Fruit fly (Drosophila melanogaster) whole organism, adult: ENCODE measurements around the gene Mettl14.
A peak's percentile ranks its signal among the peaks of the same experiment; 100 is the strongest.

Experiments used
- CG11617 ChIP-seq: fragments of 200-800 bp; sonication (Bioruptor generic); optimal IDR thresholded peaks from 2 replicates; lab custom pipeline; 2017; ENCODE audit warnings: mild to moderate bottlenecking, missing biosample characterization, missing genetic modification reagents, missing genetic modification characterization
- CG12768 ChIP-seq: fragments of 200-800 bp; sonication (Bioruptor generic); optimal IDR thresholded peaks from 2 replicates; lab custom pipeline; 2017; ENCODE audit warnings: missing biosample characterization, missing genetic modification characterization, mild to moderate bottlenecking, moderate library complexity, missing genetic modification reagents
- CG14711 ChIP-seq: fragments of 200-800 bp; sonication (Bioruptor generic); optimal IDR thresholded peaks from 2 replicates; lab custom pipeline; 2018; ENCODE audit warnings: missing biosample characterization, mild to moderate bottlenecking, missing genetic modification characterization, moderate library complexity
- CG1620 ChIP-seq: fragments of 200-800 bp; sonication (Bioruptor generic); optimal IDR thresholded peaks from 2 replicates; lab custom pipeline; 2016; ENCODE audit warnings: missing biosample characterization, missing genetic modification characterization
- CG33017 ChIP-seq: fragments of 200-800 bp; sonication (Bioruptor generic); optimal IDR thresholded peaks from 2 replicates; lab custom pipeline; 2018; ENCODE audit warnings: missing biosample characterization, mild to moderate bottlenecking, missing genetic modification characterization, moderate library complexity
- CG5204 ChIP-seq: fragments of 200-800 bp; sonication (Bioruptor generic); optimal IDR thresholded peaks from 2 replicates; lab custom pipeline; 2016; ENCODE audit warnings: missing biosample characterization, missing genetic modification characterization
- CG7045 ChIP-seq: fragments of 200-800 bp; sonication (Bioruptor generic); optimal IDR thresholded peaks from 2 replicates; lab custom pipeline; 2017; ENCODE audit warnings: missing biosample characterization, mild to moderate bottlenecking, missing genetic modification characterization
- CG7101 ChIP-seq: fragments of 200-800 bp; sonication (Bioruptor generic); optimal IDR thresholded peaks from 2 replicates; lab custom pipeline; 2018; ENCODE audit warnings: missing biosample characterization, mild to moderate bottlenecking, missing genetic modification characterization, moderate library complexity
- Clk ChIP-seq: fragments of 200-800 bp; sonication (Bioruptor generic); optimal IDR thresholded peaks from 2 replicates; lab custom pipeline; 2017; ENCODE audit warnings: missing biosample characterization, missing genetic modification characterization
- Crg-1 ChIP-seq: fragments of 200-800 bp; sonication (Bioruptor generic); optimal IDR thresholded peaks from 2 replicates; lab custom pipeline; 2016; ENCODE audit warnings: missing biosample characterization, missing genetic modification characterization
- Hr96 ChIP-seq: fragments of 200-800 bp; sonication (Bioruptor generic); optimal IDR thresholded peaks from 2 replicates; lab custom pipeline; 2016; ENCODE audit warnings: missing biosample characterization, missing genetic modification characterization
- Mnt ChIP-seq: fragments of 200-800 bp; sonication (Bioruptor generic); optimal IDR thresholded peaks from 2 replicates; lab custom pipeline; 2016; ENCODE audit warnings: missing biosample characterization, mild to moderate bottlenecking, missing genetic modification characterization
- bab1 ChIP-seq: fragments of 200-800 bp; sonication (Bioruptor generic); optimal IDR thresholded peaks from 3 replicates; lab custom pipeline; 2019; ENCODE audit warnings: missing biosample characterization, mild to moderate bottlenecking, missing genetic modification characterization, moderate library complexity
- cic ChIP-seq: fragments of 200-800 bp; sonication (Bioruptor generic); optimal IDR thresholded peaks from 2 replicates; lab custom pipeline; 2017; ENCODE audit warnings: missing biosample characterization, mild to moderate bottlenecking, missing genetic modification characterization, moderate library complexity
- cnc ChIP-seq, 2 experiments: fragments of >200 bp; optimal IDR thresholded peaks; 2 replicates each; lab custom pipeline; 2017
- kay ChIP-seq: fragments of 200-800 bp; sonication (Bioruptor generic); peaks from one replicate; lab custom pipeline; 2016; ENCODE audit warnings: missing biosample characterization, missing genetic modification characterization, borderline replicate concordance
- ovo ChIP-seq: fragments of 200-800 bp; sonication (Bioruptor generic); optimal IDR thresholded peaks from 2 replicates; lab custom pipeline; 2016; ENCODE audit warnings: missing biosample characterization, missing genetic modification characterization
- pad ChIP-seq: fragments of 200-800 bp; sonication (Bioruptor generic); optimal IDR thresholded peaks from 3 replicates; lab custom pipeline; 2017; ENCODE audit warnings: missing biosample characterization, missing genetic modification characterization, mild to moderate bottlenecking, moderate library complexity, missing genetic modification reagents
- tj ChIP-seq: fragments of 200-800 bp; sonication (Bioruptor generic); optimal IDR thresholded peaks from 3 replicates; lab custom pipeline; 2017; ENCODE audit warnings: missing biosample characterization, mild to moderate bottlenecking, missing genetic modification characterization, moderate library complexity
- toe ChIP-seq: fragments of 200-800 bp; sonication (Bioruptor generic); optimal IDR thresholded peaks from 2 replicates; lab custom pipeline; 2016; ENCODE audit warnings: missing biosample characterization, missing genetic modification characterization

Gene Mettl14

DNA sequence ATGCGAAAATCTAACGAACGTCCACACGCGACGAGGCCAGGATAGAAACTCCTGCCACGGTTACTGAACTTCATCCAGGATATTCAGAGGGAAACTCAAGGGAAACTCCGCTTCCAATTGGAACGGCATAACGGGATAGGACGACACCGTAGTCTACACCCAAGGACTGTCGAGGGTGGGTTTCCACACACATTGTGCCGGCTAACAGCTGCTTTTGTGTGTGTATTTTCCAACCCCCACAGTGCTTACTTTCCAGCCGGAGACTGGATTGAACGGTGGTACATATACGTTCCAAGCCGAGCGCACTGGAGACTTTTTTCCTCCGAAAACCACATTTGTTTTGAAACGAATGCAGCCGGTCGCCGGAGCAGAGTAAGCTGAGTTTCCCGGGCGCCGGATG lies 11.2 kb upstream of the Mettl14 start:
- TF ChIP-seq CG1620 (GFP tag; lab: Kevin White, UChicago) (no peak), CG5204 (no peak), Clk (GFP tag; lab: Kevin White, UChicago) (no peak), tj (no peak), toe (GFP tag; lab: Kevin White, UChicago) (no peak), CG7101 (tag; lab: Kevin White, UChicago) (no peak), kay (GFP tag; lab: Kevin White, UChicago) (no peak), pad (GFP tag; lab: Kevin White, UChicago) (no peak), ovo (GFP tag; lab: Kevin White, UChicago) (no peak), cic (GFP tag; lab: Kevin White, UChicago) (no peak), CG14711 (tag; lab: Kevin White, UChicago) (no peak), CG33017 (tag; lab: Kevin White, UChicago) (no peak)

dm6 chr2L:8299194-8299811 lies 8.9 kb upstream of the Mettl14 start:
- TF ChIP-seq CG11617 (GFP tag; lab: Kevin White, UChicago): no peak
- TF ChIP-seq bab1 (GFP tag; lab: Kevin White, UChicago): peak; percentile 18

dm6 chr2L:8300220-8301167 lies 7.7 kb upstream of the Mettl14 start, which contains the start of gene Btk:
Btk (minus strand) TSS chr2L:8301079.
- TF ChIP-seq pad (GFP tag; lab: Kevin White, UChicago): peak; percentile 94
- TF ChIP-seq CG7045 (GFP tag; lab: Kevin White, UChicago): no peak
- peak; percentile 1 for TF ChIP-seq bab1 (GFP tag; lab: Kevin White, UChicago)
- peak; percentile 47 for TF ChIP-seq ovo (GFP tag; lab: Kevin White, UChicago)
- no peak for TF ChIP-seq CG5204
- TF ChIP-seq CG12768 (GFP tag; lab: Kevin White, UChicago): peak; percentile 54
- peak; percentile 48 for TF ChIP-seq cic (GFP tag; lab: Kevin White, UChicago)
- peak; percentile 91 for TF ChIP-seq tj

- no peak for TF ChIP-seq ovo (GFP tag; lab: Kevin White, UChicago)
- TF ChIP-seq CG14711 (tag; lab: Kevin White, UChicago): peak; percentile 97
- TF ChIP-seq Mnt: no peak
- no peak for TF ChIP-seq kay (GFP tag; lab: Kevin White, UChicago)
- TF ChIP-seq CG7101 (tag; lab: Kevin White, UChicago): no peak
- TF ChIP-seq bab1 (GFP tag; lab: Kevin White, UChicago): peak; percentile 7
- TF ChIP-seq cnc (optimal IDR thresholded peaks at IDR 0.05; lab: Kevin White, UChicago): no peak
- TF ChIP-seq cic (GFP tag; lab: Kevin White, UChicago): no peak
- no peak for TF ChIP-seq Crg-1 (GFP tag; lab: Kevin White, UChicago)
- no peak for TF ChIP-seq CG11617 (GFP tag; lab: Kevin White, UChicago)
- no peak for TF ChIP-seq Clk (GFP tag; lab: Kevin White, UChicago)
- no peak for TF ChIP-seq toe (GFP tag; lab: Kevin White, UChicago)
- no peak for TF ChIP-seq CG12768 (GFP tag; lab: Kevin White, UChicago)
Measured at dm6 chr2L:8302766-8303479, 5.3 kb upstream of the Mettl14 start, which contains the start of the genes wol and Scgalpha. wol (minus strand) TSS chr2L:8302985. Scgalpha (plus strand) TSS chr2L:8303429.

dm6 chr2L:8304635-8305034 lies 3.6 kb upstream of the Mettl14 start:
- TF ChIP-seq kay (GFP tag; lab: Kevin White, UChicago): no peak
- TF ChIP-seq pad (GFP tag; lab: Kevin White, UChicago): no peak

DNA sequence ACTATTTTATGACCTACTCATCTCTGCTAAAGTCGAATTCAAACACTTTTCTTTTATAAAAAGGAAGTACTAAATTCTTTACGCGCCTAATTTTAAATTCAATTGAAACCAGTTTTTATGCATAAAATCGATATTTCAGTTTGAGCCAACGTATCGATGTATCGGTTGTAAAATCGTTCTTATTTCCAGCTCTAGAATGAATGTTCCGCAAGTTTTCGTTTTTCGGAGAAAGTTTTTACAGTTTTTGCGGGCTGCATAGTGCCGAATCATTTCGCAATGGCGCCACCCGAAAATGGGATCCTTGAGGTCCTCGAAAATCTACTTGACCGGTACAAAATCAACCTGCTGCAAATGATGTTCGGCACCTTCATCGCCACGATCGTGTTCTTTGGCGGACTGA lies 2.8 kb upstream of the Mettl14 start, which contains the start of gene CG7840:
CG7840 (plus strand) TSS at position 178 of the 400 bp plus-strand sequence.
- TF ChIP-seq toe (GFP tag; lab: Kevin White, UChicago) (no peak), bab1 (GFP tag; lab: Kevin White, UChicago) (no peak)

DNA sequence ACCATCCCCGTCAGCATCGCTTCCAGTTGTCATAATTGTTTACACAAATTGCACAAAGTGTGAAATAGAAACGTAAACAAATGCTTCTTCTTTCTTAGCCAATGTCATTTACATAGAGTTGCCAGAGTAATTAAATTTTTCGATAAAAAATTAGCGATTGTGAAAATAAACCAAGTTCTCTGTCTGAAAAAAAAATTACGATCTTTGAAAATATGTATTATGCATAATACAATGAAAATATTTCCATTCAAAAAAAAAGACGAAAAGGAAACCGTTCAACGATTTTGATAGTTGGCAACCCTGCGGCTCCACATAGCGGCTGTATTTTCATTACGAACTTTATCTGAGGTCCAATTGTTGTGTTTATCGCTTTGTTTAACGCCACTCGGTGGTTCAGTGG lies 2.9 kb downstream of the Mettl14 start, which contains the start of the genes CG7810 and CG7806:
CG7810 (minus strand) TSS at position 105 of the 400 bp plus-strand sequence.
CG7806 (plus strand) TSS at position 309 of the 400 bp plus-strand sequence.
- TF ChIP-seq CG14711 (tag; lab: Kevin White, UChicago) (peak; percentile 98), toe (GFP tag; lab: Kevin White, UChicago) (no peak), CG7045 (GFP tag; lab: Kevin White, UChicago) (peak; percentile 83), kay (GFP tag; lab: Kevin White, UChicago) (no peak), cic (GFP tag; lab: Kevin White, UChicago) (peak; percentile 75), Mnt (peak; percentile 78), tj (peak; percentile 71), CG1620 (GFP tag; lab: Kevin White, UChicago) (peak; percentile 80), ovo (GFP tag; lab: Kevin White, UChicago) (peak; percentile 52), CG12768 (GFP tag; lab: Kevin White, UChicago) (peak; percentile 86), Hr96 (GFP tag; lab: Kevin White, UChicago) (no peak), CG33017 (tag; lab: Kevin White, UChicago) (peak; percentile 92), CG7101 (tag; lab: Kevin White, UChicago) (peak; percentile 92), pad (GFP tag; lab: Kevin White, UChicago) (peak; percentile 43), cnc (optimal IDR thresholded peaks at IDR 0.05; lab: Kevin White, UChicago) (no peak), Clk (GFP tag; lab: Kevin White, UChicago) (peak; percentile 48), Crg-1 (GFP tag; lab: Kevin White, UChicago) (peak; percentile 78), bab1 (GFP tag; lab: Kevin White, UChicago) (peak; percentile 91), CG5204 (no peak), CG11617 (GFP tag; lab: Kevin White, UChicago) (peak; percentile 93)
